Fruit fly (Drosophila melanogaster): Measurements from ENCODE around the gene CG33268.

The CG33268 gene

DNA sequence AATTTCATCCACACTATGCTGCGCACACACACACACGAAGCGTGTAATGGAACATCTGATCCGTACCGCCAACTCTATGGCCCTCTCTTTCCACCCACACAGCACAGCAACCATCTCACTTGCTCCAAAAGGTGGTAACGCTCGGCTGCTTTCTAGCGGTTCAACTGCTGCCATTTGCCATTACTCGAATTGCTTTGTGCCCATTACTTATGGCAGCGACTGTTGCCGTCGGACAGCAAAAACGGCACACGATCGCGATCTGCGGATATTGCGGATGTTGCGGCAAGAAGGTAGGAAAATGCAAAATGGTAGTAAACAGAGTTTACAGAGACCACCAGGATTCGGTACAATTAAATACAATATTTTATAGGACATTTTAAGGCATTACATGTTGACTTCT, 36.2 kb downstream of the CG33268 start:
- no peak for TF ChIP-seq Snoo (tag; optimal IDR thresholded peaks at IDR 0.05)
- TF ChIP-seq Pif1A (GFP tag; optimal IDR thresholded peaks at IDR 0.05), result no peak
- no peak for TF ChIP-seq CG8301 (tag; optimal IDR thresholded peaks at IDR 0.05)
- no peak for TF ChIP-seq EcR (GFP tag; optimal IDR thresholded peaks at IDR 0.05)
- no peak for TF ChIP-seq CG32121 (GFP tag; IDR thresholded peaks at IDR 0.05)
- no peak for TF ChIP-seq CG8159 (tag; optimal IDR thresholded peaks at IDR 0.05)
- no peak for TF ChIP-seq CG17806 (tag; optimal IDR thresholded peaks at IDR 0.05)
- no peak for TF ChIP-seq gl (tag; optimal IDR thresholded peaks at IDR 0.05)
- TF ChIP-seq CG4496 (GFP tag; IDR thresholded peaks at IDR 0.05), result no peak
- TF ChIP-seq Ets98B (GFP tag; IDR thresholded peaks at IDR 0.05), result no peak; the same call in 1 of the 2 replicates
- no peak for TF ChIP-seq fd96Ca (GFP tag; IDR thresholded peaks at IDR 0.05)
- no peak for TF ChIP-seq Pif1B (GFP tag; optimal IDR thresholded peaks at IDR 0.05)
- no peak for TF ChIP-seq rn (GFP tag; IDR thresholded peaks at IDR 0.05)

DNA sequence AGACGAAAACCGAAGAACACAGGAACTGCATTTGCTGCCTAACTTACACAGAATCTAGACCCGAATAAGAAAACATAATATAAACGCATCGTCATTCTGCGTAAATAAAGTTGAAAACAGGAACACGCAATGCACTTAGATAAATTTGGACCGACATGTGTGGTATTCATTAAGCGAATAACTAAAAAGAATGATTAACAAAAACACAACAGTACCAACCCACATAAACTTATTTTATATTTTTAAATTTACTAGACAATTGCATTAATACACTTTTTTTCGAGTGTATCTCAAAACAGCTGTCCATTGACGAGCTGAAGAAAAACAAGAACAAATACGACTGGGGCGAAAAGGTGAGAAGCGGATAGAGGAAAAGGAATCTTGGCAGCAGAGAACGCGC, 36.7 kb downstream of the CG33268 start:
- TF ChIP-seq EcR (GFP tag; optimal IDR thresholded peaks at IDR 0.05) (no peak), Pif1B (GFP tag; optimal IDR thresholded peaks at IDR 0.05) (peak; percentile 56), CG8159 (tag; optimal IDR thresholded peaks at IDR 0.05) (peak; percentile 81), Snoo (tag; optimal IDR thresholded peaks at IDR 0.05) (peak; percentile 49), D1 (tag; optimal IDR thresholded peaks at IDR 0.05) (no peak), Pif1A (GFP tag; optimal IDR thresholded peaks at IDR 0.05) (peak; percentile 49), CG14655 (GFP tag; optimal IDR thresholded peaks at IDR 0.05) (peak; percentile 79), CG15710 (tag; optimal IDR thresholded peaks at IDR 0.05) (peak; percentile 71), CG34367 (tag; optimal IDR thresholded peaks at IDR 0.05) (peak; percentile 54), CG32121 (GFP tag; IDR thresholded peaks at IDR 0.05) (peak; percentile 56), CG10348 (GFP tag; IDR thresholded peaks at IDR 0.05) (no peak), CG13204 (GFP tag; optimal IDR thresholded peaks at IDR 0.05) (no peak), CG8301 (tag; optimal IDR thresholded peaks at IDR 0.05) (peak; percentile 68), fd96Ca (GFP tag; IDR thresholded peaks at IDR 0.05) (no peak), CG4496 (GFP tag; IDR thresholded peaks at IDR 0.05) (peak; percentile 61; the same call in 2 of the 3 replicates), CG12605 (GFP tag; IDR thresholded peaks at IDR 0.05) (peak; percentile 49), rn (GFP tag; IDR thresholded peaks at IDR 0.05) (peak; percentile 41), gl (tag; optimal IDR thresholded peaks at IDR 0.05) (peak; percentile 27), CG17806 (tag; optimal IDR thresholded peaks at IDR 0.05) (peak; percentile 73), CG9948 (tag; optimal IDR thresholded peaks at IDR 0.05) (peak; percentile 55), Ets98B (GFP tag; IDR thresholded peaks at IDR 0.05) (peak; percentile 53; the same call in 1 of the 2 replicates)

DNA sequence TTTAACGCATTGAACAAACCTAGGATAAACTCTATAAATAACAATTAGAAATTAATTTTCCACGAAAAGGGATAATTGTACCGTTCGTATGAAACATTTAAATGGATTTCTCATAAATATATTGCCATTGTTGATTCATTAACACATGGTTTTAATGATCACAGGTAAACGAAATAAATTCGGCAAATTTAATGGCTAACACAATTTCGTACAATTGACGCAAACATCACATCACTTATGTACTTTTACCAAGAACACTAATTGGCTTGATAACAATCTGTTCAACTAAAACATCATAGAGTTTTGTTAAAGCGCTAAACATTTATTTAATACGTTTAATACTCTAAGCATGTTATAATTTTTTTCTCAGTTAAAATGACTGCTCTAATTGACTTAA, 37.4 kb downstream of the CG33268 start:
- TF ChIP-seq D1 (tag; optimal IDR thresholded peaks at IDR 0.05) (no peak), Ets98B (GFP tag; IDR thresholded peaks at IDR 0.05) (no peak), CG8159 (tag; optimal IDR thresholded peaks at IDR 0.05) (no peak), CG12605 (GFP tag; IDR thresholded peaks at IDR 0.05) (no peak), fd96Ca (GFP tag; IDR thresholded peaks at IDR 0.05) (no peak), EcR (GFP tag; optimal IDR thresholded peaks at IDR 0.05) (no peak), CG17806 (tag; optimal IDR thresholded peaks at IDR 0.05) (no peak), Snoo (tag; optimal IDR thresholded peaks at IDR 0.05) (no peak), CG4496 (GFP tag; IDR thresholded peaks at IDR 0.05) (no peak), Pif1B (GFP tag; optimal IDR thresholded peaks at IDR 0.05) (no peak), CG10348 (GFP tag; IDR thresholded peaks at IDR 0.05) (no peak), Pif1A (GFP tag; optimal IDR thresholded peaks at IDR 0.05) (no peak), gl (tag; optimal IDR thresholded peaks at IDR 0.05) (no peak), CG9948 (tag; optimal IDR thresholded peaks at IDR 0.05) (no peak), CG34367 (tag; optimal IDR thresholded peaks at IDR 0.05) (no peak), rn (GFP tag; IDR thresholded peaks at IDR 0.05) (no peak), CG32121 (GFP tag; IDR thresholded peaks at IDR 0.05) (no peak)

DNA sequence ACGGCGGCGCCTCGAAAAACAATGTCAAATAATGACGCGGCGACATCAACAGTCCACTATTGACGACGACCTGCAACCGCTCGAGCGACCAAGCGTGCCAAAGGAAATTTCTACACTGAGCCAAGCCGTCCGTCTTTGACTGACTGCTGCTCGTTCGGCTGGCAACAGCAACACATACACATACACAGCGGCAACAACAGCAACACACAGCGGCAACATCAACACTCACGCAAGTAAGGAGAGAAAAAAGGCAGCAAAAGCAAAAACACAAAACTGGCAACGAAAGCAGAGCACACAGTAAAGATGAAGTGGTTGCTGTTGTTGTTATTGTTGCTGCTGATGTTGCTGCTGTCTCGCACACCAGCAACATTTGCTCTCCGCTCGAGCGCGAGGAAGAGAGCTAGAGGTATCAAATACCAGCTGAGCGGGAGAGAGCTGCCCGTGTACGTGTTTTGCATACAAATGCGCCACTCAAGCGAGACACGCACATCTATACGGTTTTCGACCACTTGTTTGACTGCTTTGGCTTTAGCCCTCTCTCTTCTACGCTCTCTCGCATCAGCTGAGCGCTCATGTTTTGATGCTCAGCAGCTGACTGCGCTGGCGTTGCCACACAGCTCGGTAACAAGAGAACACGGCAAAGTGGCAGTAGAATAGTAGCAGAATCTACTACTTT, 37.9 kb downstream of the CG33268 start:
- TF ChIP-seq CG32121 (GFP tag; IDR thresholded peaks at IDR 0.05) (peak; percentile 79), CG13204 (GFP tag; optimal IDR thresholded peaks at IDR 0.05) (peak; percentile 94), CG12605 (GFP tag; IDR thresholded peaks at IDR 0.05) (peak; percentile 95), rn (GFP tag; IDR thresholded peaks at IDR 0.05) (no peak), Pif1A (GFP tag; optimal IDR thresholded peaks at IDR 0.05) (peak; percentile 21), Pif1B (GFP tag; optimal IDR thresholded peaks at IDR 0.05) (peak; percentile 57), gl (tag; optimal IDR thresholded peaks at IDR 0.05) (peak; percentile 86), CG17806 (tag; optimal IDR thresholded peaks at IDR 0.05) (peak; percentile 45), D1 (tag; optimal IDR thresholded peaks at IDR 0.05) (no peak), CG4496 (GFP tag; IDR thresholded peaks at IDR 0.05) (peak; percentile 69; the same call in 2 of the 3 replicates), CG34367 (tag; optimal IDR thresholded peaks at IDR 0.05) (peak; percentile 65), CG14655 (GFP tag; optimal IDR thresholded peaks at IDR 0.05) (peak; percentile 65), CG8159 (tag; optimal IDR thresholded peaks at IDR 0.05) (peak; percentile 32), CG8301 (tag; optimal IDR thresholded peaks at IDR 0.05) (peak; percentile 44), Snoo (tag; optimal IDR thresholded peaks at IDR 0.05) (peak; percentile 42), Ets98B (GFP tag; IDR thresholded peaks at IDR 0.05) (peak; percentile 83), CG10348 (GFP tag; IDR thresholded peaks at IDR 0.05) (no peak), fd96Ca (GFP tag; IDR thresholded peaks at IDR 0.05) (peak; percentile 79), CG15710 (tag; optimal IDR thresholded peaks at IDR 0.05) (peak; percentile 61), CG9948 (tag; optimal IDR thresholded peaks at IDR 0.05) (peak; percentile 22), EcR (GFP tag; optimal IDR thresholded peaks at IDR 0.05) (peak; percentile 81)

DNA sequence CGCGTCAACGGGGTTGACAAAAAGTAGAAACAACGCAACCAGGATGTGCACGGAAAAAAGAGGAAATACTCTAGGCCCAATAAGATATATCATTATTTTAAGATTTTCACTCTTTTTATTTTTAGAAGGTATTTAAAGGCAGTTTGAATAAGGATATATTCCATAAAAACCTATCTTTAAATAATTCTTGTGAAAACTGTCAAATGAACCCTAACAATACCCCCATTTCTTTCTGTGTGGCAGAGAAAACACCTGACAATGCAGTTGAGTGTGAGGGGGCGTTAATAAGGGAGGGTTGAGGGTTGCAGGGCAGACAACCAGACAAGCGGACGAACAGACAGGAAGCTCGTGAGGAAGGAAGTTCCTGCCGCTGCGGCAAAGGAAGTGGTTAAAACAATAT, 39.1 kb downstream of the CG33268 start:
- peak; percentile 11; the same call in 1 of the 3 replicates for TF ChIP-seq fd96Ca (GFP tag; IDR thresholded peaks at IDR 0.05)
- TF ChIP-seq CG15710 (tag; optimal IDR thresholded peaks at IDR 0.05), result peak; percentile 66
- peak; percentile 52 for TF ChIP-seq Ets98B (GFP tag; IDR thresholded peaks at IDR 0.05)
- peak; percentile 54 for TF ChIP-seq CG9948 (tag; optimal IDR thresholded peaks at IDR 0.05)
- no peak for TF ChIP-seq D1 (tag; optimal IDR thresholded peaks at IDR 0.05)
- TF ChIP-seq CG4496 (GFP tag; IDR thresholded peaks at IDR 0.05), result peak; percentile 65; the same call in 1 of the 3 replicates
- peak; percentile 52; the same call in 1 of the 2 replicates for TF ChIP-seq rn (GFP tag; IDR thresholded peaks at IDR 0.05)
- TF ChIP-seq Pif1A (GFP tag; optimal IDR thresholded peaks at IDR 0.05), result peak; percentile 55
- TF ChIP-seq CG10348 (GFP tag; IDR thresholded peaks at IDR 0.05), result no peak
- TF ChIP-seq CG32121 (GFP tag; IDR thresholded peaks at IDR 0.05), result peak; percentile 60
- TF ChIP-seq CG13204 (GFP tag; optimal IDR thresholded peaks at IDR 0.05), result no peak
- TF ChIP-seq CG12605 (GFP tag; IDR thresholded peaks at IDR 0.05), result no peak; the same call in 1 of the 2 replicates
- peak; percentile 76 for TF ChIP-seq CG14655 (GFP tag; optimal IDR thresholded peaks at IDR 0.05)
- peak; percentile 75 for TF ChIP-seq CG8159 (tag; optimal IDR thresholded peaks at IDR 0.05)
- peak; percentile 58 for TF ChIP-seq CG8301 (tag; optimal IDR thresholded peaks at IDR 0.05)
- no peak for TF ChIP-seq EcR (GFP tag; optimal IDR thresholded peaks at IDR 0.05)
- peak; percentile 29 for TF ChIP-seq Pif1B (GFP tag; optimal IDR thresholded peaks at IDR 0.05)
- TF ChIP-seq gl (tag; optimal IDR thresholded peaks at IDR 0.05), result no peak
- peak; percentile 19 for TF ChIP-seq CG34367 (tag; optimal IDR thresholded peaks at IDR 0.05)
- peak; percentile 55 for TF ChIP-seq CG17806 (tag; optimal IDR thresholded peaks at IDR 0.05)
- peak; percentile 24 for TF ChIP-seq Snoo (tag; optimal IDR thresholded peaks at IDR 0.05)

Data from whole organism, pupa.